Fruit fly (Drosophila melanogaster) whole organism, embryonic: Measurements from ENCODE around the gene AsnRS.

ENCODE experiments used
- Abd-B ChIP-seq: fragments of 200-800 bp; sonication (Bioruptor generic); optimal IDR thresholded peaks from 2 replicates; lab custom pipeline; 2018; ENCODE audit warnings: missing biosample characterization, mild to moderate bottlenecking, missing genetic modification characterization, moderate library complexity
- Atf6 ChIP-seq: fragments of 200-800 bp; sonication (Bioruptor generic); IDR thresholded peaks from 2 replicates; pipeline ENCODE4 v1.3.6; 2022; ENCODE audit warnings: missing biosample characterization, missing genetic modification characterization
- CG10959 ChIP-seq: fragments of 200-800 bp; sonication (Bioruptor generic); IDR thresholded peaks from 2 replicates; pipeline ENCODE4 v1.3.6; 2022; ENCODE audit warnings: missing biosample characterization, missing genetic modification characterization
- CG11247 ChIP-seq: fragments of 200-800 bp; sonication (Bioruptor generic); IDR thresholded peaks from 2 replicates; pipeline ENCODE4 v1.3.6; 2022; ENCODE audit warnings: missing biosample characterization, missing genetic modification characterization
- CG11504 ChIP-seq: fragments of 200-800 bp; sonication (Bioruptor generic); optimal IDR thresholded peaks from 3 replicates; lab custom pipeline; 2019; ENCODE audit warnings: missing biosample characterization, mild to moderate bottlenecking, missing genetic modification characterization, moderate library complexity
- CG11560 ChIP-seq: fragments of 200-800 bp; sonication (Bioruptor generic); IDR thresholded peaks from 3 replicates; pipeline ENCODE4 v1.3.6; 2022; ENCODE audit warnings: missing biosample characterization, missing genetic modification characterization
- CG14860 ChIP-seq: fragments of 200-800 bp; sonication (Bioruptor generic); IDR thresholded peaks from 3 replicates; pipeline ENCODE4 v1.3.6; 2022; ENCODE audit warnings: missing biosample characterization, missing genetic modification characterization; ENCODE audit not compliant: partially characterized antibody
- CG15011 ChIP-seq: fragments of 200-800 bp; sonication (Bioruptor generic); optimal IDR thresholded peaks from 3 replicates; lab custom pipeline; 2018; ENCODE audit warnings: missing biosample characterization, mild to moderate bottlenecking, missing genetic modification characterization
- CG16779 ChIP-seq: fragments of 200-800 bp; sonication (Bioruptor generic); IDR thresholded peaks from 2 replicates; pipeline ENCODE4 v1.3.6; 2022; ENCODE audit warnings: missing biosample characterization, missing genetic modification characterization
- CG16815 ChIP-seq: fragments of 200-800 bp; sonication (Bioruptor generic); optimal IDR thresholded peaks from 3 replicates; lab custom pipeline; 2017; ENCODE audit warnings: missing biosample characterization, mild to moderate bottlenecking, missing genetic modification characterization
- CG17361 ChIP-seq: fragments of 200-800 bp; sonication (Bioruptor generic); IDR thresholded peaks from 3 replicates; pipeline ENCODE4 v1.3.6; 2022; ENCODE audit warnings: missing biosample characterization, missing genetic modification characterization
- CG17912 ChIP-seq: fragments of 200-800 bp; sonication (Bioruptor generic); optimal IDR thresholded peaks from 2 replicates; lab custom pipeline; 2018; ENCODE audit warnings: missing biosample characterization, mild to moderate bottlenecking, missing genetic modification characterization
- CG30403 ChIP-seq: fragments of 200-800 bp; sonication (Bioruptor generic); optimal IDR thresholded peaks from 3 replicates; lab custom pipeline; 2016; ENCODE audit warnings: missing biosample characterization, missing genetic modification characterization
- CG32532 ChIP-seq: fragments of 200-800 bp; sonication (Bioruptor generic); IDR thresholded peaks from 2 replicates; pipeline ENCODE4 v1.3.6; 2022; ENCODE audit warnings: missing biosample characterization, missing genetic modification characterization
- CG32767 ChIP-seq: fragments of 200-800 bp; sonication (Bioruptor generic); IDR thresholded peaks from 2 replicates; pipeline ENCODE4 v1.3.6; 2022; ENCODE audit warnings: missing biosample characterization, missing genetic modification characterization
- CG34376 ChIP-seq: fragments of 200-800 bp; sonication (Bioruptor generic); optimal IDR thresholded peaks from 2 replicates; lab custom pipeline; 2018; ENCODE audit warnings: missing biosample characterization, mild to moderate bottlenecking, missing genetic modification characterization
- CG3847 ChIP-seq: fragments of 200-800 bp; sonication (Bioruptor generic); IDR thresholded peaks from 2 replicates; pipeline ENCODE4 v1.3.6; 2022; ENCODE audit warnings: missing biosample characterization, missing genetic modification characterization
- CG43689 ChIP-seq: fragments of 200-800 bp; sonication (Bioruptor generic); IDR thresholded peaks from 2 replicates; pipeline ENCODE4 v1.3.6; 2022; ENCODE audit warnings: missing biosample characterization, missing genetic modification characterization
- CG6854 ChIP-seq: fragments of 200-800 bp; sonication (Bioruptor generic); optimal IDR thresholded peaks from 3 replicates; lab custom pipeline; 2017; ENCODE audit warnings: missing biosample characterization, mild to moderate bottlenecking, missing genetic modification characterization
- CG9215 ChIP-seq: fragments of 200-800 bp; sonication (Bioruptor generic); IDR thresholded peaks from 2 replicates; pipeline ENCODE4 v1.3.6; 2022; ENCODE audit warnings: missing biosample characterization, missing genetic modification characterization
- CG9876 ChIP-seq: fragments of 200-800 bp; sonication (Bioruptor generic); optimal IDR thresholded peaks from 2 replicates; lab custom pipeline; 2016; ENCODE audit warnings: missing biosample characterization, missing genetic modification characterization
- CG9932 ChIP-seq: fragments of 200-800 bp; sonication (Bioruptor generic); IDR thresholded peaks from 2 replicates; pipeline ENCODE4 v1.3.6; 2022; ENCODE audit warnings: missing biosample characterization, missing genetic modification characterization
- D19A ChIP-seq: fragments of 200-800 bp; optimal IDR thresholded peaks from 3 replicates; lab custom pipeline; 2019; ENCODE audit warnings: missing biosample characterization, mild to moderate bottlenecking, missing genetic modification characterization, moderate library complexity
- Dbx ChIP-seq: fragments of 200-800 bp; sonication (Bioruptor generic); IDR thresholded peaks from 3 replicates; pipeline ENCODE4 v1.3.6; 2022; ENCODE audit warnings: missing biosample characterization, missing genetic modification characterization
- ERR ChIP-seq: fragments of 200-800 bp; sonication (Bioruptor generic); optimal IDR thresholded peaks from 2 replicates; lab custom pipeline; 2016; ENCODE audit warnings: missing biosample characterization, missing genetic modification characterization
- HLH3B ChIP-seq: fragments of 200-800 bp; sonication (Bioruptor generic); IDR thresholded peaks from 2 replicates; pipeline ENCODE4 v1.3.6; 2022; ENCODE audit warnings: missing biosample characterization, missing genetic modification characterization
- HmgD ChIP-seq: fragments of 200-800 bp; sonication (Bioruptor generic); optimal IDR thresholded peaks from 3 replicates; lab custom pipeline; 2016; ENCODE audit warnings: missing biosample characterization, missing genetic modification characterization
- Hr3 ChIP-seq: fragments of 200-800 bp; sonication (Bioruptor generic); optimal IDR thresholded peaks from 3 replicates; lab custom pipeline; 2016; ENCODE audit warnings: missing biosample characterization, missing genetic modification characterization
- Lhr ChIP-seq: fragments of 200-800 bp; sonication (Bioruptor generic); optimal IDR thresholded peaks from 3 replicates; lab custom pipeline; 2017; ENCODE audit warnings: mild to moderate bottlenecking, missing biosample characterization, missing genetic modification reagents, missing genetic modification characterization
- Max ChIP-seq: fragments of 200-800 bp; sonication (Bioruptor generic); optimal IDR thresholded peaks from 2 replicates; lab custom pipeline; 2016; ENCODE audit warnings: missing biosample characterization, mild to moderate bottlenecking, missing genetic modification characterization
- NfI ChIP-seq: fragments of 200-800 bp; sonication (Bioruptor generic); optimal IDR thresholded peaks from 3 replicates; lab custom pipeline; 2018; ENCODE audit warnings: missing biosample characterization, mild to moderate bottlenecking, missing genetic modification characterization, moderate library complexity
- Pdp1 ChIP-seq, 2 experiments: fragments of 200-800 bp; sonication (Bioruptor generic); optimal IDR thresholded peaks; 3 replicates each; lab custom pipeline; 2016; ENCODE audit warnings: missing biosample characterization in 2 of 2, missing genetic modification characterization in 2 of 2, mild to moderate bottlenecking in 1 of 2, moderate library complexity in 1 of 2
- Spps ChIP-seq: fragments of 200-800 bp; sonication (Bioruptor generic); optimal IDR thresholded peaks from 2 replicates; lab custom pipeline; 2018; ENCODE audit warnings: missing biosample characterization, mild to moderate bottlenecking, missing genetic modification characterization
- Tbp ChIP-seq: fragments of >200 bp; optimal IDR thresholded peaks from 2 replicates; lab custom pipeline; 2018; ENCODE audit warnings: missing biosample characterization, missing genetic modification characterization
- al ChIP-seq: fragments of 200-800 bp; sonication (Bioruptor generic); IDR thresholded peaks from 2 replicates; pipeline ENCODE4 v1.3.6; 2022; ENCODE audit warnings: missing biosample characterization, missing genetic modification characterization
- bsh ChIP-seq, 2 experiments: fragments of 200-800 bp; sonication (Bioruptor generic); optimal IDR thresholded peaks; 2 replicates each; lab custom pipeline; 2017 to 2018; ENCODE audit warnings: mild to moderate bottlenecking in 2 of 2, missing biosample characterization in 2 of 2, missing genetic modification characterization in 2 of 2, moderate library complexity in 1 of 2
- chinmo ChIP-seq: fragments of 200-800 bp; sonication (Bioruptor generic); IDR thresholded peaks from 4 replicates; pipeline ENCODE4 v1.3.6; 2022; ENCODE audit warnings: missing biosample characterization, missing genetic modification characterization; ENCODE audit not compliant: partially characterized antibody
- dan ChIP-seq: fragments of 200-800 bp; sonication (Bioruptor generic); IDR thresholded peaks from 2 replicates; pipeline ENCODE4 v1.3.6; 2022; ENCODE audit warnings: missing biosample characterization, missing genetic modification characterization
- dimm ChIP-seq: fragments of 200-800 bp; sonication (Bioruptor generic); IDR thresholded peaks from 2 replicates; pipeline ENCODE4 v1.3.6; 2022; ENCODE audit warnings: missing biosample characterization, missing genetic modification characterization
- dmrt11E ChIP-seq: fragments of 200-800 bp; sonication (Bioruptor generic); optimal IDR thresholded peaks from 3 replicates; lab custom pipeline; 2018; ENCODE audit warnings: missing biosample characterization, mild to moderate bottlenecking, missing genetic modification characterization, moderate library complexity
- gt ChIP-seq: fragments of 200-800 bp; sonication (Bioruptor generic); IDR thresholded peaks from 2 replicates; pipeline ENCODE4 v1.3.6; 2022; ENCODE audit warnings: missing biosample characterization, missing genetic modification characterization
- h ChIP-seq: fragments of >200 bp; optimal IDR thresholded peaks from 2 replicates; lab custom pipeline; 2017
- ken ChIP-seq: fragments of 200-800 bp; sonication (Bioruptor generic); IDR thresholded peaks from 3 replicates; pipeline ENCODE4 v1.3.6; 2022; ENCODE audit warnings: missing biosample characterization, missing genetic modification characterization
- lilli ChIP-seq: fragments of 200-800 bp; sonication (Bioruptor generic); optimal IDR thresholded peaks from 3 replicates; lab custom pipeline; 2016; ENCODE audit warnings: missing biosample characterization, missing genetic modification characterization
- p53 ChIP-seq: fragments of 200-800 bp; sonication (Bioruptor generic); optimal IDR thresholded peaks from 2 replicates; lab custom pipeline; 2016; ENCODE audit warnings: missing biosample characterization, missing genetic modification characterization
- sc ChIP-seq, 3 experiments: fragments of >200 bp in 2 of 3; fragments of 200-800 bp in 1 of 3; sonication (Bioruptor generic) in 1 of 3; optimal IDR thresholded peaks; 2 replicates in 2 of 3; 3 replicates in 1 of 3; lab custom pipeline; 2017; ENCODE audit warnings: mild to moderate bottlenecking in 1 of 3, missing biosample characterization in 1 of 3, missing genetic modification characterization in 1 of 3, missing genetic modification reagents in 1 of 3
- so ChIP-seq: fragments of 200-800 bp; sonication (Bioruptor generic); IDR thresholded peaks from 3 replicates; pipeline ENCODE4 v1.3.6; 2022; ENCODE audit warnings: missing biosample characterization, missing genetic modification characterization
- toy ChIP-seq: fragments of 200-800 bp; sonication (Bioruptor generic); IDR thresholded peaks from 2 replicates; pipeline ENCODE4 v1.3.6; 2022; ENCODE audit warnings: missing biosample characterization, missing genetic modification characterization
- trem ChIP-seq: fragments of 200-800 bp; optimal IDR thresholded peaks from 3 replicates; lab custom pipeline; 2019; ENCODE audit warnings: missing biosample characterization, mild to moderate bottlenecking, missing genetic modification characterization, moderate library complexity
- unpg ChIP-seq: fragments of 200-800 bp; sonication (Bioruptor generic); optimal IDR thresholded peaks from 3 replicates; lab custom pipeline; 2018; ENCODE audit warnings: missing biosample characterization, mild to moderate bottlenecking, missing genetic modification characterization, moderate library complexity
- vnd ChIP-seq: fragments of 200-800 bp; sonication (Bioruptor generic); IDR thresholded peaks from 3 replicates; pipeline ENCODE4 v1.3.6; 2022; ENCODE audit warnings: missing biosample characterization, missing genetic modification characterization; ENCODE audit not compliant: partially characterized antibody
- wdn ChIP-seq: fragments of 200-800 bp; sonication (Bioruptor generic); IDR thresholded peaks from 2 replicates; pipeline ENCODE4 v1.3.6; 2022; ENCODE audit warnings: missing biosample characterization, missing genetic modification characterization

AsnRS gene

dm6 chr2L:19126888-19127287, 4.9 kb downstream of the AsnRS start (continued):
- TF ChIP-seq dimm (GFP tag; lab: Robert Waterston, UW) (no peak), unpg (peak; percentile 68), sc (optimal IDR thresholded peaks at IDR 0.05; lab: Kevin White, UChicago) (no peak), sc (GFP tag; optimal IDR thresholded peaks at IDR 0.05; lab: Kevin White, UChicago) (no peak), chinmo (GFP tag; lab: Robert Waterston, UW) (no peak), CG11504 (tag; lab: Kevin White, UChicago) (no peak), CG3847 (GFP tag; lab: Robert Waterston, UW) (peak; percentile 69), Tbp (GFP tag; lab: Kevin White, UChicago) (peak; percentile 85), p53 (GFP tag; lab: Kevin White, UChicago) (no peak), HmgD (no peak), CG10959 (no peak), Abd-B (GFP tag; lab: Kevin White, UChicago) (peak; percentile 68), CG32532 (GFP tag; lab: Robert Waterston, UW) (peak; percentile 56), lilli (GFP tag; lab: Kevin White, UChicago) (peak; percentile 40), trem (tag; lab: Kevin White, UChicago) (peak; percentile 40), Dbx (GFP tag; lab: Robert Waterston, UW) (0 out of 3 replicates have a peak, but pooled peaks have one; percentile 44), wdn (GFP tag; lab: Robert Waterston, UW) (no peak), dan (GFP tag; lab: Robert Waterston, UW) (no peak), HLH3B (GFP tag; lab: Robert Waterston, UW) (no peak), ken (GFP tag; lab: Robert Waterston, UW) (no peak), ERR (no peak), CG16815 (GFP tag; lab: Kevin White, UChicago) (peak; percentile 46), dmrt11E (tag; lab: Kevin White, UChicago) (peak; percentile 70), CG9932 (peak; percentile 83), Spps (peak; percentile 38), bsh (GFP tag; optimal IDR thresholded peaks at IDR 0.05; lab: Kevin White, UChicago) (peak in 1 of 2 experiments; percentile 65), CG34376 (GFP tag; lab: Kevin White, UChicago) (peak; percentile 20), CG15011 (GFP tag; lab: Kevin White, UChicago) (no peak), CG9876 (GFP tag; lab: Kevin White, UChicago) (no peak), CG11560 (tag; lab: Robert Waterston, UW) (no peak), CG43689 (GFP tag; lab: Robert Waterston, UW) (no peak), CG32767 (GFP tag; lab: Robert Waterston, UW) (no peak), CG17912 (peak; percentile 8), CG16779 (GFP tag; lab: Robert Waterston, UW) (no peak), D19A (tag; lab: Kevin White, UChicago) (no peak), so (GFP tag; lab: Robert Waterston, UW) (no peak), Lhr (GFP tag; lab: Kevin White, UChicago) (no peak), vnd (GFP tag; lab: Robert Waterston, UW) (no peak), Pdp1 (GFP tag; optimal IDR thresholded peaks at IDR 0.05; lab: Kevin White, UChicago) (no peak), CG17361 (GFP tag; lab: Robert Waterston, UW) (peak; percentile 74), h (lab: Kevin White, UChicago) (no peak), CG6854 (GFP tag; lab: Kevin White, UChicago) (no peak), CG14860 (GFP tag; lab: Robert Waterston, UW) (no peak; the same call in 2 of the 3 replicates), Hr3 (GFP tag; lab: Kevin White, UChicago) (peak; percentile 70), toy (GFP tag; lab: Robert Waterston, UW) (no peak), Atf6 (GFP tag; lab: Robert Waterston, UW) (no peak), CG30403 (GFP tag; lab: Kevin White, UChicago) (peak; percentile 68), al (GFP tag; lab: Robert Waterston, UW) (peak; percentile 60), gt (GFP tag; lab: Robert Waterston, UW) (no peak), CG11247 (GFP tag; lab: Robert Waterston, UW) (0 out of 2 replicates have a peak, but pooled peaks have one; percentile 11), Max (GFP tag; lab: Kevin White, UChicago) (peak; percentile 25), NfI (GFP tag; lab: Kevin White, UChicago) (peak; percentile 75), CG9215 (GFP tag; lab: Robert Waterston, UW) (peak; percentile 58)
